ENCODE assay signal across 4 worm cellular contexts in genomic region chrX:7814747-7815146, ce11.
TF ChIP-seq lines count a peak whose summit lies in the region.

No protein-coding gene starts in this region.

TF ChIP-seq in whole organism, L1 larva, 84 proteins besides CTCF, POLR2A, EP300 and RAD21 (continued from another document):
- TF ChIP-seq snu-23 (GFP tag; optimal IDR thresholded peaks at IDR 0.05; lab: Kevin White, UChicago), result peak; percentile 62
- no peak for TF ChIP-seq rnt-1 (tag; optimal IDR thresholded peaks at IDR 0.05; lab: Kevin White, UChicago)
- TF ChIP-seq lir-3 (tag; optimal IDR thresholded peaks at IDR 0.05; lab: Kevin White, UChicago; ENCODE audit: poor library complexity), result peak; percentile 25
- TF ChIP-seq ama-1 (optimal IDR thresholded peaks at IDR 0.05; lab: Kevin White, UChicago), result no peak
- no peak for TF ChIP-seq lin-13 (GFP tag; optimal IDR thresholded peaks at IDR 0.05; lab: Kevin White, UChicago)
- TF ChIP-seq nhr-71 (tag; optimal IDR thresholded peaks at IDR 0.05; lab: Kevin White, UChicago), result peak; percentile 63
- TF ChIP-seq nhr-20 (tag; optimal IDR thresholded peaks at IDR 0.05; lab: Kevin White, UChicago), result peak; percentile 70
- peak; percentile 20 for TF ChIP-seq C16A3.4 (tag; optimal IDR thresholded peaks at IDR 0.05; lab: Kevin White, UChicago)
- TF ChIP-seq nhr-90 (tag; optimal IDR thresholded peaks at IDR 0.05; lab: Kevin White, UChicago; ENCODE audit: poor library complexity), result peak; percentile 49
- TF ChIP-seq blmp-1 (tag; optimal IDR thresholded peaks at IDR 0.05; lab: Kevin White, UChicago), result peak; percentile 93
- peak in 2 of 3 experiments; percentile 3 to 33 for TF ChIP-seq ceh-82 (tag; optimal IDR thresholded peaks at IDR 0.05; lab: Kevin White, UChicago)
- peak; percentile 82 for TF ChIP-seq nhr-85 (tag; lab: Kevin White, UChicago)
- TF ChIP-seq nhr-19 (GFP tag; conservative IDR thresholded peaks at IDR 0.05; lab: Robert Waterston, UW), result peak; percentile 53
- no peak for TF ChIP-seq hlh-4 (tag; optimal IDR thresholded peaks at IDR 0.05; lab: Kevin White, UChicago)
- no peak for TF ChIP-seq ets-5 (GFP tag; IDR thresholded peaks at IDR 0.05; lab: Robert Waterston, UW)
- TF ChIP-seq lin-15B (tag; optimal IDR thresholded peaks at IDR 0.05; lab: Kevin White, UChicago), result no peak
- no peak for TF ChIP-seq dpl-1 (GFP tag; optimal IDR thresholded peaks at IDR 0.05; lab: Kevin White, UChicago)
- peak; percentile 73 for TF ChIP-seq lin-14 (GFP tag; optimal IDR thresholded peaks at IDR 0.05; lab: Kevin White, UChicago)
- TF ChIP-seq ceh-63 (GFP tag; optimal IDR thresholded peaks at IDR 0.05; lab: Kevin White, UChicago), result no peak
- peak; percentile 19 to 28 for TF ChIP-seq efl-1 (optimal IDR thresholded peaks at IDR 0.05; lab: Kevin White, UChicago)
- peak in 1 of 2 experiments; percentile 74 for TF ChIP-seq efl-1 (GFP tag; optimal IDR thresholded peaks at IDR 0.05 in 1 of 2; lab: Kevin White, UChicago)
- peak; percentile 63 for TF ChIP-seq mep-1 (tag; optimal IDR thresholded peaks at IDR 0.05; lab: Kevin White, UChicago)

TF ChIP-seq in whole organism, L2 larva, 48 proteins besides CTCF, POLR2A, EP300 and RAD21 (continued from another document):
- TF ChIP-seq elt-1 (tag; optimal IDR thresholded peaks at IDR 0.05; lab: Kevin White, UChicago) (no peak), R02D3.7 (tag; optimal IDR thresholded peaks at IDR 0.05; lab: Kevin White, UChicago) (no peak), nhr-11 (tag; optimal IDR thresholded peaks at IDR 0.05; lab: Kevin White, UChicago) (no peak), lin-39 (tag; optimal IDR thresholded peaks at IDR 0.05; lab: Kevin White, UChicago) (no peak), nhr-21 (tag; optimal IDR thresholded peaks at IDR 0.05; lab: Kevin White, UChicago) (peak; percentile 25), mdl-1 (tag; optimal IDR thresholded peaks at IDR 0.05; lab: Kevin White, UChicago) (no peak), snpc-4 (tag; optimal IDR thresholded peaks at IDR 0.05; lab: Kevin White, UChicago) (no peak), ZK546.5 (tag; optimal IDR thresholded peaks at IDR 0.05; lab: Kevin White, UChicago) (no peak), lin-13 (GFP tag; optimal IDR thresholded peaks at IDR 0.05; lab: Kevin White, UChicago) (no peak), peb-1 (tag; optimal IDR thresholded peaks at IDR 0.05; lab: Kevin White, UChicago) (no peak), sma-9 (GFP tag; optimal IDR thresholded peaks at IDR 0.05; lab: Kevin White, UChicago) (peak; percentile 75), sma-9 (tag; optimal IDR thresholded peaks at IDR 0.05; lab: Kevin White, UChicago) (no peak), nhr-23 (tag; optimal IDR thresholded peaks at IDR 0.05; lab: Kevin White, UChicago) (no peak), nhr-6 (tag; optimal IDR thresholded peaks at IDR 0.05; lab: Kevin White, UChicago) (no peak), nhr-237 (tag; optimal IDR thresholded peaks at IDR 0.05; lab: Kevin White, UChicago) (no peak), mbf-1 (tag; optimal IDR thresholded peaks at IDR 0.05; lab: Kevin White, UChicago) (no peak), ztf-1 (GFP tag; conservative IDR thresholded peaks at IDR 0.05; lab: Robert Waterston, UW) (no peak), egl-27 (tag; optimal IDR thresholded peaks at IDR 0.05; lab: Kevin White, UChicago) (peak; percentile 3), lin-11 (tag; optimal IDR thresholded peaks at IDR 0.05; lab: Kevin White, UChicago) (no peak), zag-1 (tag; optimal IDR thresholded peaks at IDR 0.05; lab: Kevin White, UChicago) (no peak), ztf-11 (tag; optimal IDR thresholded peaks at IDR 0.05; lab: Kevin White, UChicago) (no peak), aly-2 (tag; optimal IDR thresholded peaks at IDR 0.05; lab: Kevin White, UChicago) (no peak), F13H6.1 (tag; optimal IDR thresholded peaks at IDR 0.05; lab: Kevin White, UChicago) (peak; percentile 37), unc-55 (GFP tag; optimal IDR thresholded peaks at IDR 0.05; lab: Kevin White, UChicago) (peak; percentile 35), nhr-10 (tag; optimal IDR thresholded peaks at IDR 0.05; lab: Kevin White, UChicago) (no peak), dmd-4 (tag; optimal IDR thresholded peaks at IDR 0.05; lab: Kevin White, UChicago) (no peak), gmeb-1 (tag; optimal IDR thresholded peaks at IDR 0.05; lab: Kevin White, UChicago) (peak; percentile 48), ama-1 (optimal IDR thresholded peaks at IDR 0.05; lab: Kevin White, UChicago) (no peak), unc-39 (tag; optimal IDR thresholded peaks at IDR 0.05; lab: Kevin White, UChicago) (no peak), unc-62 (GFP tag; optimal IDR thresholded peaks at IDR 0.05; lab: Kevin White, UChicago) (no peak), Y55F3AM.14 (GFP tag; optimal IDR thresholded peaks at IDR 0.05; lab: Kevin White, UChicago) (no peak), sem-4 (tag; optimal IDR thresholded peaks at IDR 0.05; lab: Kevin White, UChicago) (no peak), ceh-82 (tag; optimal IDR thresholded peaks at IDR 0.05; lab: Kevin White, UChicago) (no peak), lsy-2 (tag; optimal IDR thresholded peaks at IDR 0.05; lab: Kevin White, UChicago) (peak in 1 of 2 experiments; percentile 10), ceh-16 (tag; optimal IDR thresholded peaks at IDR 0.05; lab: Kevin White, UChicago) (no peak), nhr-25 (tag; optimal IDR thresholded peaks at IDR 0.05; lab: Kevin White, UChicago) (peak; percentile 65)

TF ChIP-seq in whole organism, L3 larva, 47 proteins besides CTCF, POLR2A, EP300 and RAD21 (continued from another document):
- TF ChIP-seq pha-4 (tag; optimal IDR thresholded peaks at IDR 0.05; lab: Kevin White, UChicago) (peak; percentile 71), ceh-82 (tag; optimal IDR thresholded peaks at IDR 0.05; lab: Kevin White, UChicago) (no peak), nhr-28 (tag; optimal IDR thresholded peaks at IDR 0.05; lab: Kevin White, UChicago) (no peak), hmg-11 (tag; optimal IDR thresholded peaks at IDR 0.05; lab: Kevin White, UChicago) (no peak), fkh-2 (tag; optimal IDR thresholded peaks at IDR 0.05; lab: Kevin White, UChicago) (no peak), lin-15B (tag; optimal IDR thresholded peaks at IDR 0.05; lab: Kevin White, UChicago) (no peak), elt-2 (tag; optimal IDR thresholded peaks at IDR 0.05; lab: Kevin White, UChicago) (peak; percentile 88), nhr-76 (tag; optimal IDR thresholded peaks at IDR 0.05; lab: Kevin White, UChicago) (no peak)

TF ChIP-seq in whole organism, L4 larva, 104 proteins besides CTCF, POLR2A, EP300 and RAD21 (continued from another document and continues in another):
- TF ChIP-seq hif-1 (tag; optimal IDR thresholded peaks at IDR 0.05; lab: Kevin White, UChicago) (peak in 1 of 2 experiments; percentile 26), tra-1 (GFP tag; IDR thresholded peaks at IDR 0.05; lab: Robert Waterston, UW) (0 out of 2 replicates have a peak, but pooled peaks have one; percentile 50), rbr-2 (tag; optimal IDR thresholded peaks at IDR 0.05; lab: Kevin White, UChicago) (no peak), nhr-25 (tag; optimal IDR thresholded peaks at IDR 0.05; lab: Kevin White, UChicago; ENCODE audit: borderline replicate concordance, insufficient read depth) (no peak), zip-2 (tag; optimal IDR thresholded peaks at IDR 0.05; lab: Kevin White, UChicago) (no peak), snpc-4 (tag; optimal IDR thresholded peaks at IDR 0.05; lab: Kevin White, UChicago) (no peak), ama-1 (optimal IDR thresholded peaks at IDR 0.05; lab: Kevin White, UChicago) (no peak), madf-9 (GFP tag; conservative IDR thresholded peaks at IDR 0.05; lab: Robert Waterston, UW) (no peak), egl-27 (tag; optimal IDR thresholded peaks at IDR 0.05; lab: Kevin White, UChicago) (no peak), php-3 (GFP tag; IDR thresholded peaks at IDR 0.05; lab: Robert Waterston, UW) (no peak), Y48G9A.11 (GFP tag; IDR thresholded peaks at IDR 0.05; lab: Robert Waterston, UW) (no peak), nhr-28 (tag; optimal IDR thresholded peaks at IDR 0.05; lab: Kevin White, UChicago) (peak; percentile 89), tag-97 (GFP tag; IDR thresholded peaks at IDR 0.05; lab: Robert Waterston, UW) (no peak), mes-2 (tag; optimal IDR thresholded peaks at IDR 0.05; lab: Kevin White, UChicago; ENCODE audit: poor library complexity, severe bottlenecking) (peak; percentile 68), spr-1 (tag; optimal IDR thresholded peaks at IDR 0.05; lab: Kevin White, UChicago) (no peak), ceh-20 (GFP tag; IDR thresholded peaks at IDR 0.05; lab: Robert Waterston, UW) (no peak), hlh-30 (tag; optimal IDR thresholded peaks at IDR 0.05; lab: Kevin White, UChicago; ENCODE audit: insufficient read depth) (peak; percentile 30), daf-12 (tag; optimal IDR thresholded peaks at IDR 0.05; lab: Kevin White, UChicago) (no peak), dmd-6 (GFP tag; IDR thresholded peaks at IDR 0.05; lab: Robert Waterston, UW) (peak; percentile 76), dmd-9 (GFP tag; IDR thresholded peaks at IDR 0.05; lab: Robert Waterston, UW) (no peak), unc-62 (GFP tag; optimal IDR thresholded peaks at IDR 0.05 in 1 of 2; lab: Kevin White, UChicago) (peak in 1 of 2 experiments; percentile 75), unc-62 (tag; optimal IDR thresholded peaks at IDR 0.05; lab: Kevin White, UChicago) (no peak), lin-15B (tag; optimal IDR thresholded peaks at IDR 0.05; lab: Kevin White, UChicago) (no peak), zip-11 (GFP tag; IDR thresholded peaks at IDR 0.05; lab: Robert Waterston, UW) (no peak), nhr-111 (GFP tag; optimal IDR thresholded peaks at IDR 0.05; lab: Kevin White, UChicago) (no peak), pqm-1 (tag; optimal IDR thresholded peaks at IDR 0.05; lab: Kevin White, UChicago) (peak; percentile 50), jun-1 (tag; optimal IDR thresholded peaks at IDR 0.05; lab: Kevin White, UChicago) (no peak), mxl-3 (GFP tag; optimal IDR thresholded peaks at IDR 0.05; lab: Kevin White, UChicago) (peak; percentile 22), duxl-1 (tag; optimal IDR thresholded peaks at IDR 0.05; lab: Kevin White, UChicago; ENCODE audit: poor library complexity) (no peak), pha-4 (GFP tag; IDR thresholded peaks at IDR 0.05; lab: Robert Waterston, UW) (peak; percentile 45; the same call in 1 of the 2 replicates), pha-4 (tag; optimal IDR thresholded peaks at IDR 0.05; lab: Kevin White, UChicago) (no peak), attf-4 (tag; optimal IDR thresholded peaks at IDR 0.05; lab: Kevin White, UChicago) (no peak), lir-3 (tag; optimal IDR thresholded peaks at IDR 0.05; lab: Kevin White, UChicago) (no peak), dmd-8 (GFP tag; IDR thresholded peaks at IDR 0.05; lab: Robert Waterston, UW) (no peak), gei-8 (GFP tag; optimal IDR thresholded peaks at IDR 0.05; lab: Kevin White, UChicago) (no peak), ceh-44 (GFP tag; IDR thresholded peaks at IDR 0.05; lab: Robert Waterston, UW) (no peak), F44E2.7 (GFP tag; IDR thresholded peaks at IDR 0.05; lab: Robert Waterston, UW) (no peak), set-16 (GFP tag; IDR thresholded peaks at IDR 0.05; lab: Robert Waterston, UW) (no peak), arid-1 (GFP tag; conservative IDR thresholded peaks at IDR 0.05; lab: Robert Waterston, UW) (no peak), F26F4.8 (GFP tag; conservative IDR thresholded peaks at IDR 0.05; lab: Robert Waterston, UW) (no peak), nhr-10 (tag; optimal IDR thresholded peaks at IDR 0.05; lab: Kevin White, UChicago) (peak; percentile 24), nhr-6 (tag; optimal IDR thresholded peaks at IDR 0.05; lab: Kevin White, UChicago) (peak; percentile 65), nhr-11 (tag; optimal IDR thresholded peaks at IDR 0.05; lab: Kevin White, UChicago) (no peak), madf-5 (GFP tag; IDR thresholded peaks at IDR 0.05; lab: Robert Waterston, UW) (no peak), ztf-11 (tag; optimal IDR thresholded peaks at IDR 0.05; lab: Kevin White, UChicago) (no peak), vab-7 (GFP tag; IDR thresholded peaks at IDR 0.05; lab: Robert Waterston, UW) (no peak), zfp-2 (tag; optimal IDR thresholded peaks at IDR 0.05; lab: Kevin White, UChicago) (no peak), Y5F2A.4 (GFP tag; optimal IDR thresholded peaks at IDR 0.05; lab: Kevin White, UChicago) (no peak), unc-39 (tag; optimal IDR thresholded peaks at IDR 0.05; lab: Kevin White, UChicago) (no peak), mdl-1 (tag; optimal IDR thresholded peaks at IDR 0.05; lab: Kevin White, UChicago) (peak in 1 of 2 experiments; percentile 51), T26A8.4 (GFP tag; IDR thresholded peaks at IDR 0.05; lab: Robert Waterston, UW) (no peak), sdz-12 (GFP tag; optimal IDR thresholded peaks at IDR 0.05; lab: Kevin White, UChicago) (no peak), lim-7 (GFP tag; IDR thresholded peaks at IDR 0.05; lab: Robert Waterston, UW) (no peak), daf-19 (GFP tag; conservative IDR thresholded peaks at IDR 0.05; lab: Robert Waterston, UW) (no peak), hlh-11 (tag; optimal IDR thresholded peaks at IDR 0.05; lab: Kevin White, UChicago) (peak; percentile 86), dve-1 (tag; optimal IDR thresholded peaks at IDR 0.05; lab: Kevin White, UChicago; ENCODE audit: insufficient read depth) (peak; percentile 83), ztf-7 (tag; optimal IDR thresholded peaks at IDR 0.05; lab: Kevin White, UChicago) (peak; percentile 21), cey-2 (tag; optimal IDR thresholded peaks at IDR 0.05; lab: Kevin White, UChicago; ENCODE audit: borderline replicate concordance, insufficient read depth) (no peak), D1046.2 (GFP tag; IDR thresholded peaks at IDR 0.05; lab: Robert Waterston, UW) (no peak), fkh-10 (GFP tag; optimal IDR thresholded peaks at IDR 0.05; lab: Kevin White, UChicago) (no peak), ZK546.5 (tag; optimal IDR thresholded peaks at IDR 0.05; lab: Kevin White, UChicago) (no peak), R02D3.7 (tag; optimal IDR thresholded peaks at IDR 0.05; lab: Kevin White, UChicago) (no peak), ceh-82 (tag; optimal IDR thresholded peaks at IDR 0.05; lab: Kevin White, UChicago) (no peak), lsy-2 (tag; optimal IDR thresholded peaks at IDR 0.05; lab: Kevin White, UChicago) (peak in 1 of 2 experiments; percentile 56), aly-2 (tag; optimal IDR thresholded peaks at IDR 0.05; lab: Kevin White, UChicago) (no peak), mep-1 (tag; optimal IDR thresholded peaks at IDR 0.05; lab: Kevin White, UChicago) (peak; percentile 60), nhr-77 (tag; optimal IDR thresholded peaks at IDR 0.05; lab: Kevin White, UChicago) (no peak), ceh-32 (tag; optimal IDR thresholded peaks at IDR 0.05; lab: Kevin White, UChicago; ENCODE audit: poor library complexity) (no peak), ZK337.2 (GFP tag; IDR thresholded peaks at IDR 0.05; lab: Robert Waterston, UW) (no peak), dpl-1 (GFP tag; optimal IDR thresholded peaks at IDR 0.05; lab: Kevin White, UChicago) (no peak), snpc-1.2 (GFP tag; IDR thresholded peaks at IDR 0.05; lab: Robert Waterston, UW) (no peak), Y105C5A.15 (GFP tag; IDR thresholded peaks at IDR 0.05; lab: Robert Waterston, UW) (no peak), hmg-1.1 (GFP tag; IDR thresholded peaks at IDR 0.05; lab: Robert Waterston, UW) (peak; percentile 56), F37D6.2 (tag; optimal IDR thresholded peaks at IDR 0.05; lab: Kevin White, UChicago) (no peak), skn-1 (tag; optimal IDR thresholded peaks at IDR 0.05; lab: Kevin White, UChicago) (no peak), daf-16 (GFP tag; optimal IDR thresholded peaks at IDR 0.05; lab: Kevin White, UChicago) (no peak), daf-16 (tag; optimal IDR thresholded peaks at IDR 0.05; lab: Kevin White, UChicago) (peak; percentile 74), lin-1 (GFP tag; IDR thresholded peaks at IDR 0.05; lab: Robert Waterston, UW) (no peak), nhr-41 (GFP tag; IDR thresholded peaks at IDR 0.05; lab: Robert Waterston, UW) (no peak)
